Worm (Caenorhabditis elegans) whole organism, L4 larva: Measurements from ENCODE around the gene com-1.

Source experiments
- F37D6.2 ChIP-seq: sonication (generic microtip); optimal IDR thresholded peaks from 2 replicates; lab custom pipeline; 2016; ENCODE audit warnings: mild to moderate bottlenecking, missing genetic modification characterization, missing compliant biosample characterization
- F49E8.2 ChIP-seq: sonication (generic microtip); optimal IDR thresholded peaks from 2 replicates; lab custom pipeline; 2016; ENCODE audit warnings: missing compliant biosample characterization, mild to moderate bottlenecking, missing genetic modification characterization, borderline replicate concordance
- aly-2 ChIP-seq: sonication (generic microtip); optimal IDR thresholded peaks from 2 replicates; lab custom pipeline; 2018; ENCODE audit warnings: missing biosample characterization, missing genetic modification characterization
- hlh-11 ChIP-seq: fragments of 200-800 bp; sonication (Bioruptor generic); optimal IDR thresholded peaks from 2 replicates; lab custom pipeline; 2018; ENCODE audit warnings: mild to moderate bottlenecking, missing genetic modification characterization, missing compliant biosample characterization
- hlh-30 ChIP-seq: sonication (generic microtip); optimal IDR thresholded peaks from 2 replicates; lab custom pipeline; 2017; ENCODE audit warnings: antibody characterized with exemption, mild to moderate bottlenecking, missing genetic modification characterization, missing compliant biosample characterization; ENCODE audit not compliant: insufficient read depth
- jun-1 ChIP-seq: fragments of 150-350 bp; optimal IDR thresholded peaks from 2 replicates; lab custom pipeline; 2014; ENCODE audit warnings: missing biosample characterization, missing genetic modification reagents, missing genetic modification characterization
- lin-13 ChIP-seq: fragments of 150-350 bp; optimal IDR thresholded peaks from 2 replicates; lab custom pipeline; 2014; ENCODE audit warnings: missing biosample characterization, missing genetic modification reagents, missing genetic modification characterization
- lin-15B ChIP-seq: fragments of 150-350 bp; sonication (generic microtip); optimal IDR thresholded peaks from 3 replicates; lab custom pipeline; 2014; ENCODE audit warnings: missing biosample characterization, missing genetic modification characterization
- nhr-10 ChIP-seq: fragments of 150-350 bp; optimal IDR thresholded peaks from 2 replicates; lab custom pipeline; 2014; ENCODE audit warnings: missing biosample characterization, missing genetic modification characterization
- nhr-237 ChIP-seq: sonication (generic microtip); optimal IDR thresholded peaks from 2 replicates; lab custom pipeline; 2017; ENCODE audit warnings: missing biosample characterization, missing genetic modification characterization
- nhr-6 ChIP-seq: fragments of 150-350 bp; optimal IDR thresholded peaks from 2 replicates; lab custom pipeline; 2014; ENCODE audit warnings: missing biosample characterization, missing genetic modification characterization
- nhr-76 ChIP-seq: fragments of 150-350 bp; optimal IDR thresholded peaks from 2 replicates; lab custom pipeline; 2014; ENCODE audit warnings: missing biosample characterization, missing genetic modification characterization
- nhr-77 ChIP-seq: fragments of 150-350 bp; optimal IDR thresholded peaks from 2 replicates; lab custom pipeline; 2014; ENCODE audit warnings: missing biosample characterization, missing genetic modification characterization
- pha-4 ChIP-seq, 2 experiments: fragments of 150-350 bp in 1 of 2; fragments of 200-800 bp in 1 of 2; sonication (Bioruptor generic) in 1 of 2; IDR thresholded peaks in 1 of 2; optimal IDR thresholded peaks in 1 of 2; 2 replicates each; pipeline versions ENCODE4 v1.3.6 to Lab custom; 2014 to 2022; ENCODE audit warnings: missing genetic modification characterization in 2 of 2, missing genetic modification reagents in 2 of 2, missing biosample characterization in 1 of 2, missing compliant biosample characterization in 1 of 2

DNA sequence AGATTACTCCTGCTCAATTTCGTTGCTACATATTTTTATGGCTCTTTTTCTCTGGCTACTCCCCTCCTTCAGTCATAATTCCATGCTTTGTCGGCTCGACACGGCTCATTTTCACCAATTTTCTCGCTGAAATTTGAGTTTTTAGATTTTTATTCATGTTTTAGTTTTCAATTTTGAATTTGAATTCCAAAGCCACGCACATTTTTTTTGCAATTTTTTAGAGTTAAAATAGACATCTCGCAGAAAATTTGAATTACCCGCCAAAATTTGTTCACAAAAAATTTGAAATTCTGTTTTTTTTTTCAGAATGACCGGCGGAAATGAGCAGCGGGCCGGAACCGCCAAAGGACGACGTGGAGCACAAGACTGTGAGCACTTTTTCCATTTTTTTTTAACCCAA, 6.2 kb downstream of the com-1 start, which contains the start of gene unc-119:
- TF ChIP-seq nhr-6 (no peak), aly-2 (tag; lab: Kevin White, UChicago) (no peak), hlh-11 (tag; lab: Kevin White, UChicago) (no peak), nhr-77 (tag; lab: Kevin White, UChicago) (no peak), F37D6.2 (tag; lab: Kevin White, UChicago) (no peak), nhr-76 (tag; lab: Kevin White, UChicago) (no peak), pha-4 (GFP tag; IDR thresholded peaks at IDR 0.05; lab: Robert Waterston, UW) (no peak), pha-4 (tag; optimal IDR thresholded peaks at IDR 0.05; lab: Kevin White, UChicago) (no peak), lin-15B (no peak), F49E8.2 (tag; lab: Kevin White, UChicago) (no peak), nhr-237 (tag; lab: Kevin White, UChicago) (no peak), jun-1 (tag; lab: Kevin White, UChicago) (no peak), nhr-10 (tag; lab: Kevin White, UChicago) (no peak), lin-13 (no peak), hlh-30 (tag; lab: Kevin White, UChicago) (no peak)
